Worm (Caenorhabditis elegans) whole organism, L3 larva: ENCODE results near the gene vdac-1.

ENCODE experiments used
- ZK546.5 ChIP-seq: sonication (generic microtip); optimal IDR thresholded peaks from 2 replicates; lab custom pipeline; 2017; ENCODE audit warnings: missing biosample characterization, missing genetic modification characterization
- aly-2 ChIP-seq: fragments of 150-350 bp; optimal IDR thresholded peaks from 2 replicates; lab custom pipeline; 2014; ENCODE audit warnings: missing biosample characterization, missing genetic modification characterization
- ama-1 ChIP-seq: fragments of 150-350 bp; optimal IDR thresholded peaks from 2 replicates; lab custom pipeline; 2018
- ceh-82 ChIP-seq: fragments of 150-350 bp; optimal IDR thresholded peaks from 2 replicates; lab custom pipeline; 2014; ENCODE audit warnings: missing biosample characterization, missing genetic modification characterization
- elt-1 ChIP-seq: fragments of 150-350 bp; optimal IDR thresholded peaks from 2 replicates; lab custom pipeline; 2014; ENCODE audit warnings: missing biosample characterization, missing genetic modification characterization
- fkh-10 ChIP-seq: sonication (generic microtip); optimal IDR thresholded peaks from 2 replicates; lab custom pipeline; 2017; ENCODE audit warnings: missing biosample characterization, missing genetic modification reagents, missing genetic modification characterization
- lin-15B ChIP-seq: fragments of 150-350 bp; optimal IDR thresholded peaks from 2 replicates; lab custom pipeline; 2014; ENCODE audit warnings: missing biosample characterization, missing genetic modification characterization
- lin-39 ChIP-seq: fragments of 150-350 bp; optimal IDR thresholded peaks from 2 replicates; lab custom pipeline; 2018; ENCODE audit warnings: missing biosample characterization, missing genetic modification reagents, missing genetic modification characterization
- nhr-11 ChIP-seq: fragments of 150-350 bp; optimal IDR thresholded peaks from 2 replicates; lab custom pipeline; 2014; ENCODE audit warnings: missing biosample characterization, missing genetic modification characterization
- nhr-23 ChIP-seq: fragments of 150-350 bp; optimal IDR thresholded peaks from 2 replicates; lab custom pipeline; 2014; ENCODE audit warnings: missing biosample characterization, missing genetic modification reagents, missing genetic modification characterization
- pqm-1 ChIP-seq: fragments of 150-350 bp; optimal IDR thresholded peaks from 2 replicates; lab custom pipeline; 2017; ENCODE audit warnings: missing biosample characterization, missing genetic modification characterization, inconsistent platforms
- unc-39 ChIP-seq: sonication (generic microtip); optimal IDR thresholded peaks from 4 replicates; lab custom pipeline; 2017; ENCODE audit warnings: missing biosample characterization, missing genetic modification characterization
- unc-62 ChIP-seq: fragments of 150-350 bp; sonication (generic microtip); optimal IDR thresholded peaks from 4 replicates; lab custom pipeline; 2014; ENCODE audit warnings: missing biosample characterization, missing genetic modification reagents, missing genetic modification characterization
- ztf-4 ChIP-seq: fragments of 150-350 bp; optimal IDR thresholded peaks from 2 replicates; lab custom pipeline; 2014; ENCODE audit warnings: missing biosample characterization, missing genetic modification characterization

ce11 chrIV:7532360-7532759, 24.7 kb upstream of the vdac-1 start, which contains the start of gene R05G6.1:
- TF ChIP-seq unc-39 (tag; lab: Kevin White, UChicago): no peak
- no peak for TF ChIP-seq fkh-10 (GFP tag; lab: Kevin White, UChicago)
- TF ChIP-seq ztf-4 (tag; lab: Kevin White, UChicago): no peak
- TF ChIP-seq lin-15B: no peak
- no peak for TF ChIP-seq lin-39 (tag; lab: Kevin White, UChicago)
- TF ChIP-seq ZK546.5 (tag; lab: Kevin White, UChicago): no peak
- no peak for TF ChIP-seq nhr-11 (tag; lab: Kevin White, UChicago)
- no peak for TF ChIP-seq elt-1
- TF ChIP-seq aly-2: no peak
- no peak for TF ChIP-seq ama-1 (lab: Kevin White, UChicago)
- TF ChIP-seq ceh-82 (tag; lab: Kevin White, UChicago): no peak
- TF ChIP-seq unc-62 (GFP tag; lab: Kevin White, UChicago): no peak
- TF ChIP-seq pqm-1 (tag; lab: Kevin White, UChicago): no peak
- TF ChIP-seq nhr-23: no peak
